Fruit fly (Drosophila melanogaster) whole organism, prepupa: ENCODE results near the gene TfIIA-L.

Experiments used
- Blimp-1 ChIP-seq: fragments of 200-800 bp; sonication (Bioruptor generic); optimal IDR thresholded peaks from 3 replicates; lab custom pipeline; 2017; ENCODE audit warnings: missing biosample characterization, missing genetic modification characterization, mild to moderate bottlenecking, moderate library complexity, missing genetic modification reagents
- CG10669 ChIP-seq: fragments of 200-800 bp; sonication (Bioruptor generic); optimal IDR thresholded peaks from 3 replicates; lab custom pipeline; 2018; ENCODE audit warnings: missing biosample characterization, mild to moderate bottlenecking, missing genetic modification characterization, moderate library complexity
- CG11294 ChIP-seq: fragments of 200-800 bp; sonication (Bioruptor generic); IDR thresholded peaks from 2 replicates; pipeline ENCODE4 v1.3.6; 2022; ENCODE audit warnings: missing biosample characterization, missing genetic modification characterization
- CG11762 ChIP-seq: fragments of 200-800 bp; sonication (Bioruptor generic); optimal IDR thresholded peaks from 3 replicates; lab custom pipeline; 2016; ENCODE audit warnings: missing biosample characterization, missing genetic modification characterization; ENCODE audit not compliant: insufficient read depth
- CG15336 ChIP-seq: fragments of 200-800 bp; sonication (Bioruptor generic); IDR thresholded peaks from 2 replicates; pipeline ENCODE4 v1.3.6; 2022; ENCODE audit warnings: missing biosample characterization, missing genetic modification characterization
- CG1621 ChIP-seq: fragments of 200-800 bp; sonication (Bioruptor generic); optimal IDR thresholded peaks from 3 replicates; lab custom pipeline; 2018; ENCODE audit warnings: missing biosample characterization, mild to moderate bottlenecking, missing genetic modification characterization
- CG16779 ChIP-seq: fragments of 200-800 bp; sonication (Bioruptor generic); optimal IDR thresholded peaks from 3 replicates; lab custom pipeline; 2017; ENCODE audit warnings: missing biosample characterization, mild to moderate bottlenecking, missing genetic modification characterization
- CG3032 ChIP-seq: fragments of 200-800 bp; optimal IDR thresholded peaks from 2 replicates; lab custom pipeline; 2019; ENCODE audit warnings: missing biosample characterization, mild to moderate bottlenecking, missing genetic modification characterization, moderate library complexity
- CG31627 ChIP-seq: fragments of 200-800 bp; sonication (Bioruptor generic); optimal IDR thresholded peaks from 3 replicates; lab custom pipeline; 2016; ENCODE audit warnings: missing biosample characterization, missing genetic modification characterization
- CG32006 ChIP-seq: fragments of 200-800 bp; sonication (Bioruptor generic); optimal IDR thresholded peaks from 3 replicates; lab custom pipeline; 2017; ENCODE audit warnings: missing biosample characterization, mild to moderate bottlenecking, missing genetic modification characterization
- CG34406 ChIP-seq: fragments of 200-800 bp; sonication (Bioruptor generic); optimal IDR thresholded peaks from 3 replicates; lab custom pipeline; 2016; ENCODE audit warnings: missing biosample characterization, missing genetic modification characterization
- CG4318 ChIP-seq: fragments of 200-800 bp; sonication (Bioruptor generic); optimal IDR thresholded peaks from 3 replicates; lab custom pipeline; 2017; ENCODE audit warnings: missing biosample characterization, mild to moderate bottlenecking, missing genetic modification characterization
- CG6163 ChIP-seq: fragments of 200-800 bp; sonication (Bioruptor generic); IDR thresholded peaks from 3 replicates; pipeline ENCODE4 v1.3.6; 2022; ENCODE audit warnings: missing biosample characterization, missing genetic modification characterization
- CG6276 ChIP-seq: fragments of 200-800 bp; sonication (Bioruptor generic); optimal IDR thresholded peaks from 2 replicates; lab custom pipeline; 2017; ENCODE audit warnings: missing biosample characterization, mild to moderate bottlenecking, missing genetic modification characterization
- CG6792 ChIP-seq: fragments of 200-800 bp; sonication (Bioruptor generic); optimal IDR thresholded peaks from 3 replicates; lab custom pipeline; 2016; ENCODE audit warnings: missing biosample characterization, missing genetic modification characterization
- CG6808 ChIP-seq: fragments of 200-800 bp; sonication (Bioruptor generic); optimal IDR thresholded peaks from 3 replicates; lab custom pipeline; 2017; ENCODE audit warnings: missing biosample characterization, missing genetic modification characterization, mild to moderate bottlenecking, moderate library complexity, missing genetic modification reagents
- CG6854 ChIP-seq: fragments of 200-800 bp; sonication (Bioruptor generic); optimal IDR thresholded peaks from 2 replicates; lab custom pipeline; 2017; ENCODE audit warnings: missing biosample characterization, mild to moderate bottlenecking, missing genetic modification characterization
- CG8632 ChIP-seq: fragments of 200-800 bp; sonication (Bioruptor generic); optimal IDR thresholded peaks from 3 replicates; lab custom pipeline; 2016; ENCODE audit warnings: missing biosample characterization, missing genetic modification characterization
- CG9139 ChIP-seq: fragments of 200-800 bp; sonication (Bioruptor generic); optimal IDR thresholded peaks from 3 replicates; lab custom pipeline; 2017; ENCODE audit warnings: missing biosample characterization, mild to moderate bottlenecking, missing genetic modification characterization
- Eip93F ChIP-seq: fragments of 200-800 bp; sonication (Bioruptor generic); optimal IDR thresholded peaks from 2 replicates; lab custom pipeline; 2016; ENCODE audit warnings: missing biosample characterization, mild to moderate bottlenecking, missing genetic modification characterization
- Ets21C ChIP-seq: fragments of 200-800 bp; sonication (Bioruptor generic); optimal IDR thresholded peaks from 3 replicates; lab custom pipeline; 2016; ENCODE audit warnings: missing biosample characterization, missing genetic modification characterization
- Ets96B ChIP-seq: fragments of 200-800 bp; optimal IDR thresholded peaks from 2 replicates; lab custom pipeline; 2019; ENCODE audit warnings: missing biosample characterization, mild to moderate bottlenecking, missing genetic modification characterization, moderate library complexity
- Hr39 ChIP-seq: fragments of 200-800 bp; sonication (Bioruptor generic); optimal IDR thresholded peaks from 2 replicates; lab custom pipeline; 2016; ENCODE audit warnings: missing biosample characterization, missing genetic modification characterization
- Hr4 ChIP-seq: fragments of 200-800 bp; sonication (Bioruptor generic); optimal IDR thresholded peaks from 3 replicates; lab custom pipeline; 2016; ENCODE audit warnings: missing biosample characterization, missing genetic modification characterization
- Lpt ChIP-seq: fragments of 200-800 bp; sonication (Bioruptor generic); optimal IDR thresholded peaks from 3 replicates; lab custom pipeline; 2016; ENCODE audit warnings: missing biosample characterization, missing genetic modification characterization
- Met ChIP-seq: fragments of 200-800 bp; sonication (Bioruptor generic); optimal IDR thresholded peaks from 3 replicates; lab custom pipeline; 2016; ENCODE audit warnings: missing biosample characterization, missing genetic modification characterization
- OdsH ChIP-seq: fragments of 200-800 bp; sonication (Bioruptor generic); optimal IDR thresholded peaks from 3 replicates; lab custom pipeline; 2016; ENCODE audit warnings: missing biosample characterization, missing genetic modification characterization
- Smox ChIP-seq: fragments of 200-800 bp; sonication (Bioruptor generic); optimal IDR thresholded peaks from 3 replicates; lab custom pipeline; 2016; ENCODE audit warnings: missing biosample characterization, missing genetic modification characterization
- Sox102F ChIP-seq: fragments of 200-800 bp; sonication (Bioruptor generic); optimal IDR thresholded peaks from 2 replicates; lab custom pipeline; 2016; ENCODE audit warnings: missing biosample characterization, mild to moderate bottlenecking, missing genetic modification characterization
- Sox15 ChIP-seq: fragments of 200-800 bp; sonication (Bioruptor generic); optimal IDR thresholded peaks from 3 replicates; lab custom pipeline; 2016; ENCODE audit warnings: missing biosample characterization, missing genetic modification characterization
- acj6 ChIP-seq: fragments of 200-800 bp; sonication (Bioruptor generic); optimal IDR thresholded peaks from 3 replicates; lab custom pipeline; 2016; ENCODE audit warnings: missing biosample characterization, missing genetic modification characterization
- cyc ChIP-seq: fragments of 200-800 bp; sonication (Bioruptor generic); optimal IDR thresholded peaks from 3 replicates; lab custom pipeline; 2016; ENCODE audit warnings: missing biosample characterization, missing genetic modification characterization
- dac ChIP-seq: fragments of 200-800 bp; sonication (Bioruptor generic); optimal IDR thresholded peaks from 2 replicates; lab custom pipeline; 2017; ENCODE audit warnings: missing biosample characterization, mild to moderate bottlenecking, missing genetic modification characterization
- dsx ChIP-seq: fragments of 200-800 bp; optimal IDR thresholded peaks from 3 replicates; lab custom pipeline; 2019; ENCODE audit warnings: missing biosample characterization, mild to moderate bottlenecking, missing genetic modification characterization, moderate library complexity; ENCODE audit not compliant: poor library complexity, severe bottlenecking
- eg ChIP-seq: fragments of 200-800 bp; sonication (Bioruptor generic); IDR thresholded peaks from 3 replicates; pipeline ENCODE4 v1.3.6; 2022; ENCODE audit warnings: missing biosample characterization, missing genetic modification characterization
- fd59A ChIP-seq: fragments of 200-800 bp; sonication (Bioruptor generic); optimal IDR thresholded peaks from 2 replicates; lab custom pipeline; 2017; ENCODE audit warnings: missing biosample characterization, mild to moderate bottlenecking, missing genetic modification characterization, missing genetic modification reagents
- fkh ChIP-seq: fragments of 200-800 bp; sonication (Bioruptor generic); optimal IDR thresholded peaks from 3 replicates; lab custom pipeline; 2017; ENCODE audit warnings: missing biosample characterization, mild to moderate bottlenecking, missing genetic modification characterization, moderate library complexity
- lz ChIP-seq: fragments of 200-800 bp; sonication (Bioruptor generic); optimal IDR thresholded peaks from 3 replicates; lab custom pipeline; 2016; ENCODE audit warnings: missing biosample characterization, missing genetic modification characterization
- net ChIP-seq: fragments of 200-800 bp; sonication (Bioruptor generic); optimal IDR thresholded peaks from 3 replicates; lab custom pipeline; 2016; ENCODE audit warnings: missing biosample characterization, missing genetic modification characterization
- salr ChIP-seq, 2 experiments: fragments of 200-800 bp; sonication (Bioruptor generic); optimal IDR thresholded peaks; 3 replicates each; lab custom pipeline; 2016 to 2018; ENCODE audit warnings: missing biosample characterization in 2 of 2, missing genetic modification characterization in 2 of 2, mild to moderate bottlenecking in 1 of 2
- spab ChIP-seq: fragments of 200-800 bp; sonication (Bioruptor generic); optimal IDR thresholded peaks from 2 replicates; lab custom pipeline; 2017; ENCODE audit warnings: missing biosample characterization, mild to moderate bottlenecking, missing genetic modification characterization, missing genetic modification reagents
- ss ChIP-seq, 2 experiments: fragments of 200-800 bp; sonication (Bioruptor generic); optimal IDR thresholded peaks; 2 replicates in 1 of 2; 3 replicates in 1 of 2; lab custom pipeline; 2017 to 2018; ENCODE audit warnings: mild to moderate bottlenecking in 2 of 2, missing biosample characterization in 2 of 2, missing genetic modification characterization in 2 of 2, moderate library complexity in 1 of 2
- svp ChIP-seq: fragments of 200-800 bp; sonication (Bioruptor generic); peaks from one replicate; lab custom pipeline; 2016; ENCODE audit warnings: missing biosample characterization, missing genetic modification characterization
- topi ChIP-seq: fragments of 200-800 bp; sonication (Bioruptor generic); optimal IDR thresholded peaks from 3 replicates; lab custom pipeline; 2016; ENCODE audit warnings: missing biosample characterization, missing genetic modification characterization
- vri ChIP-seq: fragments of 200-800 bp; sonication (Bioruptor generic); optimal IDR thresholded peaks from 3 replicates; lab custom pipeline; 2016; ENCODE audit warnings: missing biosample characterization, mild to moderate bottlenecking, missing genetic modification characterization

TfIIA-L gene

dm6 chr3R:27244742-27245400 lies 6.0 kb upstream of the TfIIA-L start, which contains the start of gene CG18766 (continued):
- TF ChIP-seq CG3032 (no peak), spab (GFP tag; lab: Kevin White, UChicago) (no peak), CG8632 (no peak), CG6276 (GFP tag; lab: Kevin White, UChicago) (no peak), ss (GFP tag; optimal IDR thresholded peaks at IDR 0.05; lab: Kevin White, UChicago) (peak; percentile 67 to 76), Met (GFP tag; lab: Kevin White, UChicago) (no peak), CG11294 (GFP tag; lab: Robert Waterston, UW) (no peak), svp (GFP tag; lab: Kevin White, UChicago) (peak; percentile 95), CG6163 (GFP tag; lab: Robert Waterston, UW) (0 out of 3 replicates have a peak, but pooled peaks have one; percentile 46)

- TF ChIP-seq dsx (GFP tag; lab: Kevin White, UChicago), result peak; percentile 68
- TF ChIP-seq CG11294 (GFP tag; lab: Robert Waterston, UW), result no peak
Observed at dm6 chr3R:27245401-27245757, 5.5 kb upstream of the TfIIA-L start.

dm6 chr3R:27246264-27246663 lies 4.6 kb upstream of the TfIIA-L start:
- TF ChIP-seq acj6 (GFP tag; lab: Kevin White, UChicago) (peak; percentile 54), CG10669 (peak; percentile 48), Hr4 (peak; percentile 44), Met (GFP tag; lab: Kevin White, UChicago) (no peak), cyc (GFP tag; lab: Kevin White, UChicago) (no peak), fd59A (GFP tag; lab: Kevin White, UChicago) (peak; percentile 45), Eip93F (GFP tag; lab: Kevin White, UChicago) (no peak), Ets96B (peak; percentile 82), net (GFP tag; lab: Kevin White, UChicago) (peak; percentile 65), eg (GFP tag; lab: Robert Waterston, UW) (peak; percentile 73), CG6854 (no peak), lz (no peak), CG31627 (GFP tag; lab: Kevin White, UChicago) (no peak), Sox102F (GFP tag; lab: Kevin White, UChicago) (no peak), CG6808 (GFP tag; lab: Kevin White, UChicago) (peak; percentile 70), CG15336 (GFP tag; lab: Robert Waterston, UW) (peak; percentile 87), Sox15 (GFP tag; lab: Kevin White, UChicago) (no peak), CG9139 (GFP tag; lab: Kevin White, UChicago) (peak; percentile 49), fkh (GFP tag; lab: Kevin White, UChicago) (no peak), CG32006 (GFP tag; lab: Kevin White, UChicago) (peak; percentile 75), dsx (GFP tag; lab: Kevin White, UChicago) (peak; percentile 87), CG8632 (peak; percentile 51), CG11294 (GFP tag; lab: Robert Waterston, UW) (peak; percentile 12; the same call in 1 of the 2 replicates), OdsH (peak; percentile 54), CG6792 (GFP tag; lab: Kevin White, UChicago) (peak; percentile 25), CG16779 (tag; lab: Kevin White, UChicago) (peak; percentile 15), ss (GFP tag; optimal IDR thresholded peaks at IDR 0.05; lab: Kevin White, UChicago) (peak; percentile 43 to 77), Ets21C (GFP tag; lab: Kevin White, UChicago) (no peak), Smox (no peak), spab (GFP tag; lab: Kevin White, UChicago) (peak; percentile 56), CG11762 (peak; percentile 39), Hr39 (no peak), Blimp-1 (GFP tag; lab: Kevin White, UChicago) (no peak), dac (GFP tag; lab: Kevin White, UChicago) (no peak), CG4318 (GFP tag; lab: Kevin White, UChicago) (no peak), CG1621 (no peak), Lpt (GFP tag; lab: Kevin White, UChicago) (peak; percentile 31), salr (GFP tag; optimal IDR thresholded peaks at IDR 0.05; lab: Kevin White, UChicago) (peak in 1 of 2 experiments; percentile 75), CG6276 (GFP tag; lab: Kevin White, UChicago) (peak; percentile 31), vri (no peak), topi (GFP tag; lab: Kevin White, UChicago) (no peak), CG34406 (GFP tag; lab: Kevin White, UChicago) (peak; percentile 52)
